Worm (Caenorhabditis elegans) whole organism, midembryonic: Measurements from ENCODE around the gene T02H6.8.

ENCODE experiments used
- T22C8.4 ChIP-seq: fragments of 200-800 bp; sonication (Bioruptor generic); IDR thresholded peaks from 2 replicates; pipeline ENCODE4 v1.3.6; 2022; ENCODE audit warnings: missing genetic modification characterization, missing compliant biosample characterization
- cog-1 ChIP-seq: sonication (generic microtip); optimal IDR thresholded peaks from 2 replicates; lab custom pipeline; 2016; ENCODE audit warnings: missing genetic modification characterization, missing compliant biosample characterization
- flt-1 ChIP-seq: fragments of 200-800 bp; sonication (Bioruptor generic); IDR thresholded peaks from 2 replicates; pipeline ENCODE4 v1.3.6; 2022; ENCODE audit warnings: missing genetic modification characterization, missing compliant biosample characterization
- klf-2 ChIP-seq: fragments of 200-800 bp; sonication (Bioruptor generic); conservative IDR thresholded peaks from 2 replicates; pipeline ENCODE4 v1.3.6; 2022; ENCODE audit warnings: missing genetic modification reagents, missing genetic modification characterization, missing compliant biosample characterization
- ref-1 ChIP-seq: fragments of 200-800 bp; sonication (Bioruptor generic); conservative IDR thresholded peaks from 2 replicates; pipeline ENCODE4 v1.3.6; 2022; ENCODE audit warnings: missing genetic modification reagents, missing genetic modification characterization, missing compliant biosample characterization
- tab-1 ChIP-seq: fragments of 200-800 bp; sonication (Bioruptor generic); IDR thresholded peaks from 2 replicates; pipeline ENCODE4 v1.3.6; 2022; ENCODE audit warnings: missing genetic modification characterization, missing compliant biosample characterization
- ztf-29 ChIP-seq: fragments of 200-800 bp; sonication (Bioruptor generic); IDR thresholded peaks from 2 replicates; pipeline ENCODE4 v1.3.6; 2022; ENCODE audit warnings: missing genetic modification reagents, missing genetic modification characterization, missing compliant biosample characterization

DNA sequence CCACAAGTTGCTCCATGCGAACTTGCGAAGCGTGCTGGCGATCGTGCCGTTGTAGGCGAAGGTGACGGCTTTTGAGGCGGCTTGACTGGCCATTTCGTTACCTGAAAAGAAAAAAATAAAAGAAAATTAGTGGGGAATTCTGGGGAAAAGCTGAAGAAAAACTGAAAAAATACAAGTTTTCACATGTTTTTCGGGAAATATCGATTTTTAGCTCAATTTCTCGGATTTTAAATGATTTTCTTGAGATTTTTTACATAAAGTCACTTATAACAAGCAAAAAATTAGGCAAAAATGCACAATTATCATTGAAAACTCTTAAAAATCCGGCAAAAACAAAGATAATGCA is 20.4 kb downstream of the T02H6.8 start, which contains the start of gene T02H6.11:
- TF ChIP-seq ztf-29 (GFP tag; lab: Robert Waterston, UW): no peak
- no peak for TF ChIP-seq tab-1
- TF ChIP-seq flt-1 (GFP tag; lab: Robert Waterston, UW): no peak
- no peak for TF ChIP-seq klf-2 (GFP tag; lab: Robert Waterston, UW)
- no peak for TF ChIP-seq cog-1 (tag; lab: Kevin White, UChicago)
- TF ChIP-seq T22C8.4: no peak
- TF ChIP-seq ref-1 (GFP tag; lab: Robert Waterston, UW): no peak
